Worm (Caenorhabditis elegans) whole organism, L4 larva: ENCODE measurements around the gene blos-1.

Experiments used
- T26A8.4 ChIP-seq: fragments of 200-800 bp; sonication (Bioruptor generic); IDR thresholded peaks from 2 replicates; pipeline ENCODE4 v1.3.6; 2022; ENCODE audit warnings: missing genetic modification characterization, missing compliant biosample characterization
- ZK546.5 ChIP-seq, 2 experiments: sonication (generic microtip); optimal IDR thresholded peaks; 2 replicates each; lab custom pipeline; 2017; ENCODE audit warnings: missing biosample characterization in 2 of 2, missing genetic modification characterization in 2 of 2
- aha-1 ChIP-seq: fragments of 150-350 bp; peaks from one replicate; lab custom pipeline; 2014; ENCODE audit warnings: missing biosample characterization, missing genetic modification characterization
- ama-1 ChIP-seq: fragments of 150-350 bp; optimal IDR thresholded peaks from 2 replicates; lab custom pipeline; 2014; ENCODE audit warnings: inconsistent platforms, mixed read lengths
- arid-1 ChIP-seq: fragments of 200-800 bp; sonication (Bioruptor generic); conservative IDR thresholded peaks from 2 replicates; pipeline ENCODE4 v1.3.6; 2022; ENCODE audit warnings: missing genetic modification reagents, missing genetic modification characterization, missing compliant biosample characterization
- attf-4 ChIP-seq: sonication (generic microtip); optimal IDR thresholded peaks from 3 replicates; lab custom pipeline; 2017; ENCODE audit warnings: missing biosample characterization, missing genetic modification characterization
- ceh-32 ChIP-seq: sonication (generic microtip); optimal IDR thresholded peaks from 2 replicates; lab custom pipeline; 2016; ENCODE audit warnings: mild to moderate bottlenecking, missing genetic modification characterization, missing compliant biosample characterization; ENCODE audit not compliant: poor library complexity
- ceh-44 ChIP-seq: fragments of 200-800 bp; sonication (Bioruptor generic); IDR thresholded peaks from 2 replicates; pipeline ENCODE4 v1.3.6; 2022; ENCODE audit warnings: missing genetic modification reagents, missing genetic modification characterization, missing compliant biosample characterization
- ceh-62 ChIP-seq: sonication (generic microtip); optimal IDR thresholded peaks from 2 replicates; lab custom pipeline; 2017; ENCODE audit warnings: missing biosample characterization, missing genetic modification characterization
- ces-1 ChIP-seq: fragments of 150-350 bp; sonication (generic microtip); optimal IDR thresholded peaks from 4 replicates; lab custom pipeline; 2014; ENCODE audit warnings: missing biosample characterization, missing genetic modification reagents, missing genetic modification characterization
- ctbp-1 ChIP-seq: fragments of 200-800 bp; sonication (Bioruptor generic); IDR thresholded peaks from 2 replicates; pipeline ENCODE4 v1.3.6; 2022; ENCODE audit warnings: missing genetic modification reagents, missing genetic modification characterization, missing compliant biosample characterization
- daf-12 ChIP-seq: fragments of 150-350 bp; optimal IDR thresholded peaks from 2 replicates; lab custom pipeline; 2014; ENCODE audit warnings: missing biosample characterization, missing genetic modification reagents, missing genetic modification characterization
- dpl-1 ChIP-seq: fragments of 150-350 bp; optimal IDR thresholded peaks from 2 replicates; lab custom pipeline; 2014; ENCODE audit warnings: missing biosample characterization, missing genetic modification reagents, missing genetic modification characterization
- egl-43 ChIP-seq: fragments of 200-800 bp; sonication (Bioruptor generic); IDR thresholded peaks from 2 replicates; pipeline ENCODE4 v1.3.6; 2022; ENCODE audit warnings: missing genetic modification reagents, missing genetic modification characterization, missing compliant biosample characterization
- fos-1 ChIP-seq: fragments of 150-350 bp; optimal IDR thresholded peaks from 2 replicates; lab custom pipeline; 2014; ENCODE audit warnings: missing biosample characterization, missing genetic modification characterization
- hif-1 ChIP-seq, 2 experiments: sonication (generic microtip); optimal IDR thresholded peaks; 2 replicates each; lab custom pipeline; 2016 to 2017; ENCODE audit warnings: missing compliant biosample characterization in 2 of 2, missing genetic modification characterization in 2 of 2, missing genetic modification reagents in 2 of 2, missing genotype in 2 of 2, mild to moderate bottlenecking in 1 of 2
- hlh-11 ChIP-seq: fragments of 200-800 bp; sonication (Bioruptor generic); optimal IDR thresholded peaks from 2 replicates; lab custom pipeline; 2018; ENCODE audit warnings: mild to moderate bottlenecking, missing genetic modification characterization, missing compliant biosample characterization
- hmg-1.1 ChIP-seq: fragments of 200-800 bp; sonication (Bioruptor generic); IDR thresholded peaks from 2 replicates; pipeline ENCODE4 v1.3.6; 2022; ENCODE audit warnings: missing genetic modification reagents, missing genetic modification characterization, missing compliant biosample characterization
- jun-1 ChIP-seq: fragments of 150-350 bp; optimal IDR thresholded peaks from 2 replicates; lab custom pipeline; 2014; ENCODE audit warnings: missing biosample characterization, missing genetic modification reagents, missing genetic modification characterization
- lin-38 ChIP-seq: fragments of 200-800 bp; sonication (Bioruptor generic); IDR thresholded peaks from 2 replicates; pipeline ENCODE4 v1.3.6; 2022; ENCODE audit warnings: missing genetic modification reagents, missing genetic modification characterization, missing compliant biosample characterization
- lir-3 ChIP-seq: sonication (generic microtip); optimal IDR thresholded peaks from 2 replicates; lab custom pipeline; 2016; ENCODE audit warnings: mild to moderate bottlenecking, missing genetic modification characterization, missing compliant biosample characterization
- lsy-2 ChIP-seq, 2 experiments: fragments of 150-350 bp in 1 of 2; sonication (generic microtip) in 1 of 2; optimal IDR thresholded peaks; 2 replicates each; lab custom pipeline; 2014 to 2017; ENCODE audit warnings: missing biosample characterization in 2 of 2, missing genetic modification characterization in 2 of 2
- madf-5 ChIP-seq, 2 experiments: fragments of 200-800 bp; sonication (Bioruptor generic); IDR thresholded peaks; 2 replicates each; pipeline ENCODE4 v1.3.6; 2022; ENCODE audit warnings: missing compliant biosample characterization in 2 of 2, missing genetic modification characterization in 2 of 2
- madf-9 ChIP-seq: fragments of 200-800 bp; sonication (Bioruptor generic); conservative IDR thresholded peaks from 2 replicates; pipeline ENCODE4 v1.3.6; 2022; ENCODE audit warnings: missing genetic modification reagents, missing genetic modification characterization, missing compliant biosample characterization
- mes-2 ChIP-seq: sonication (generic microtip); optimal IDR thresholded peaks from 2 replicates; lab custom pipeline; 2016; ENCODE audit warnings: missing genotype, mild to moderate bottlenecking, missing genetic modification characterization, missing compliant biosample characterization; ENCODE audit not compliant: poor library complexity, severe bottlenecking
- mxl-2 ChIP-seq: fragments of 200-800 bp; sonication (Bioruptor generic); conservative IDR thresholded peaks from 2 replicates; pipeline ENCODE4 v1.3.6; 2022; ENCODE audit warnings: missing genetic modification reagents, missing genetic modification characterization, missing compliant biosample characterization
- mxl-3 ChIP-seq: fragments of 200-800 bp; sonication (Bioruptor generic); optimal IDR thresholded peaks from 2 replicates; lab custom pipeline; 2018; ENCODE audit warnings: mild to moderate bottlenecking, missing genetic modification characterization, missing compliant biosample characterization
- nhr-11 ChIP-seq: fragments of 150-350 bp; optimal IDR thresholded peaks from 2 replicates; lab custom pipeline; 2014; ENCODE audit warnings: missing biosample characterization, missing genetic modification characterization
- nhr-25 ChIP-seq: sonication (generic microtip); optimal IDR thresholded peaks from 2 replicates; lab custom pipeline; 2017; ENCODE audit warnings: missing genetic modification characterization, mild to moderate bottlenecking, missing compliant biosample characterization, antibody characterized with exemption, moderate library complexity, borderline replicate concordance; ENCODE audit not compliant: insufficient read depth
- nhr-28 ChIP-seq: fragments of 150-350 bp; optimal IDR thresholded peaks from 2 replicates; lab custom pipeline; 2014; ENCODE audit warnings: missing biosample characterization, missing genetic modification characterization
- nhr-41 ChIP-seq: fragments of 200-800 bp; sonication (Bioruptor generic); IDR thresholded peaks from 2 replicates; pipeline ENCODE4 v1.3.6; 2022; ENCODE audit warnings: missing genetic modification reagents, missing genetic modification characterization, missing compliant biosample characterization
- nhr-6 ChIP-seq: fragments of 150-350 bp; optimal IDR thresholded peaks from 2 replicates; lab custom pipeline; 2014; ENCODE audit warnings: missing biosample characterization, missing genetic modification characterization
- nhr-76 ChIP-seq: fragments of 150-350 bp; optimal IDR thresholded peaks from 2 replicates; lab custom pipeline; 2014; ENCODE audit warnings: missing biosample characterization, missing genetic modification characterization
- nhr-77 ChIP-seq: fragments of 150-350 bp; optimal IDR thresholded peaks from 2 replicates; lab custom pipeline; 2014; ENCODE audit warnings: missing biosample characterization, missing genetic modification characterization
- php-3 ChIP-seq: fragments of 200-800 bp; sonication (Bioruptor generic); IDR thresholded peaks from 2 replicates; pipeline ENCODE4 v1.3.6; 2022; ENCODE audit warnings: missing genetic modification reagents, missing genetic modification characterization, missing compliant biosample characterization
- sdz-12 ChIP-seq: fragments of 200-800 bp; sonication (Bioruptor generic); optimal IDR thresholded peaks from 2 replicates; lab custom pipeline; 2018; ENCODE audit warnings: mild to moderate bottlenecking, missing genetic modification characterization, missing compliant biosample characterization
- set-16 ChIP-seq: fragments of 200-800 bp; sonication (Bioruptor generic); IDR thresholded peaks from 2 replicates; pipeline ENCODE4 v1.3.6; 2022; ENCODE audit warnings: missing genetic modification reagents, missing genetic modification characterization, missing compliant biosample characterization
- skn-1 ChIP-seq: fragments of 150-350 bp; optimal IDR thresholded peaks from 2 replicates; lab custom pipeline; 2014; ENCODE audit warnings: missing biosample characterization, missing genetic modification characterization
- snpc-4 ChIP-seq: fragments of 150-350 bp; optimal IDR thresholded peaks from 2 replicates; lab custom pipeline; 2014; ENCODE audit warnings: missing biosample characterization, missing genetic modification characterization
- spr-3 ChIP-seq: fragments of 200-800 bp; sonication (Bioruptor generic); optimal IDR thresholded peaks from 2 replicates; lab custom pipeline; 2018; ENCODE audit warnings: mild to moderate bottlenecking, missing genetic modification characterization, missing compliant biosample characterization
- unc-130 ChIP-seq: sonication (generic microtip); optimal IDR thresholded peaks from 2 replicates; lab custom pipeline; 2016; ENCODE audit warnings: missing genetic modification reagents, missing genetic modification characterization, missing compliant biosample characterization
- unc-62 ChIP-seq, 3 experiments: fragments of 150-350 bp in 1 of 3; sonication (generic microtip); optimal IDR thresholded peaks in 2 of 3; peaks in 1 of 3; 1 replicate in 1 of 3; 2 replicates in 2 of 3; lab custom pipeline; 2014 to 2017; ENCODE audit warnings: missing biosample characterization in 3 of 3, missing genetic modification characterization in 3 of 3, missing genetic modification reagents in 3 of 3, missing genotype in 1 of 3
- zag-1 ChIP-seq: fragments of 150-350 bp; optimal IDR thresholded peaks from 2 replicates; lab custom pipeline; 2014; ENCODE audit warnings: missing biosample characterization, missing genetic modification characterization
- ztf-11 ChIP-seq: fragments of 150-350 bp; optimal IDR thresholded peaks from 2 replicates; lab custom pipeline; 2014; ENCODE audit warnings: missing biosample characterization, missing genetic modification characterization

blos-1 gene

DNA sequence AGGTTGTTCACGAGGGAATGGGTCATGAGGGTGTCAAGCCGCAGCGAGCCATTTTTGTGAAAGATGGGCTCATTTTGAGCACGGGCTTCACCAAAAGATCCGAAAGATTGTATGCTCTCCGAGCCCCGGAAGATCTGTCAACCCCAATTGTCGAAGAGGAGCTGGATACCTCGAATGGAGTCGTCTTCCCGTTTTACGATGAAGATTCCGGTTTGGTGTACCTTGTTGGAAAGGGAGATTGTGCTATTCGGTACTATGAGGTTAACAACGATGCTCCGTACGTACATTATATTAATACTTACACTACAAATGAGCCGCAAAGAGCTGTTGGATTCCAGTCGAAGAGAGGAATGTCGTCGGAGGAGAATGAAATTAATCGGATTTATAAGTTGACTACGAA, 39.4 kb upstream of the blos-1 start:
- TF ChIP-seq unc-62 (GFP tag; optimal IDR thresholded peaks at IDR 0.05 in 1 of 2; lab: Kevin White, UChicago) (no peak), unc-62 (tag; optimal IDR thresholded peaks at IDR 0.05; lab: Kevin White, UChicago) (no peak), aha-1 (peak; percentile 95)

DNA sequence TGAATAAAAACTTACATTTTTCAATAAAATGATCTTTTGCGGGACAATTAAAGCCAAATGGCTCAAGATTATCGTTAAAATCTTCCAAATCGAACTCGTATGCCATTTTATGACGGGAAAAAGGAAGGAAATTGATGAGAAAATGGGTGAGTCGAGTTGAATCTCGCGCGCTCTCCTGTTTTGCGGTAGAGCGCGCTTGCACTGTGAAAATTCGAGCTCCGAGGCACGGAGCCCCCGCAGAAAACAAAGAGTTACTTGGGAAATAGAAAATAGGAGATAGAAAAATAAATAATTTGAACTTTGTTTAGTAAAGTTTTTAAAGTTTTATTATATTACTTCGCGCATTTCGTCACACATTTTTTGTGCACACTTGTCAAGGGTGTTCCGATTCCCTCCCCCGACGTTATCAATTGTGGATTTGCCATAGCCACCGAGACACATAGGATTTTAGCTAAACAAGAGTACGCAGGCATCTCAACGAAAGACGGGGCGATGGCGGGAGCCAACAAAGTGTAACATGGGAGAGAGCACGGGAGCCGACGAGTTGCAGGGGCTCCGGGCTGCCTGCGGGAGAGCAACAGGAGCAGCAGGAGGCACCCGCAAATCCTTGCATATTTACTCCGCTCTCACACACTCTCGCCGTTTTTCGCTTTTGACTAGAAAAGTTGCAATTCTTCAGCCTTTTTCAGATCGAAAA, 36.8 kb upstream of the blos-1 start, which contains the start of the genes div-1 and cor-1:
Gene div-1, minus strand, starts transcription at position 119 of the 697 bp plus-strand sequence.
Gene cor-1, plus strand, starts transcription at position 671 of the 697 bp plus-strand sequence.
- no peak for TF ChIP-seq ama-1 (lab: Kevin White, UChicago)
- no peak for TF ChIP-seq sdz-12
- TF ChIP-seq T26A8.4 (GFP tag; lab: Robert Waterston, UW) = no peak
- no peak for TF ChIP-seq mxl-3
- TF ChIP-seq nhr-41 (GFP tag; lab: Robert Waterston, UW) = no peak
- peak; percentile 12 for TF ChIP-seq nhr-28
- no peak for TF ChIP-seq spr-3 (GFP tag; lab: Kevin White, UChicago)
- no peak for TF ChIP-seq ceh-32
- TF ChIP-seq hif-1 (tag; optimal IDR thresholded peaks at IDR 0.05; lab: Kevin White, UChicago) = peak in 1 of 2 experiments; percentile 1
- TF ChIP-seq snpc-4 = no peak
- no peak for TF ChIP-seq madf-5 (GFP tag; IDR thresholded peaks at IDR 0.05; lab: Robert Waterston, UW)
- TF ChIP-seq attf-4 (tag; lab: Kevin White, UChicago) = no peak
- no peak for TF ChIP-seq ces-1 (GFP tag; lab: Kevin White, UChicago)
- peak; percentile 23 for TF ChIP-seq hlh-11 (tag; lab: Kevin White, UChicago)
- no peak for TF ChIP-seq aha-1
- TF ChIP-seq egl-43 (GFP tag; lab: Robert Waterston, UW) = peak; percentile 62; the same call in 1 of the 2 replicates
- TF ChIP-seq ztf-11 (tag; lab: Kevin White, UChicago) = no peak
- TF ChIP-seq ceh-62 (tag; lab: Kevin White, UChicago) = no peak
- peak in 1 of 2 experiments; percentile 53 for TF ChIP-seq lsy-2 (tag; optimal IDR thresholded peaks at IDR 0.05; lab: Kevin White, UChicago)
- no peak for TF ChIP-seq nhr-25 (tag; lab: Kevin White, UChicago)
- TF ChIP-seq mxl-2 (GFP tag; lab: Robert Waterston, UW) = no peak
- no peak for TF ChIP-seq daf-12 (tag; lab: Kevin White, UChicago)
- TF ChIP-seq jun-1 (tag; lab: Kevin White, UChicago) = no peak
- no peak for TF ChIP-seq ZK546.5 (tag; optimal IDR thresholded peaks at IDR 0.05; lab: Kevin White, UChicago)
- TF ChIP-seq unc-62 (GFP tag; optimal IDR thresholded peaks at IDR 0.05 in 1 of 2; lab: Kevin White, UChicago) = peak in 1 of 2 experiments; percentile 90
- no peak for TF ChIP-seq unc-62 (tag; optimal IDR thresholded peaks at IDR 0.05; lab: Kevin White, UChicago)
- no peak for TF ChIP-seq unc-130 (GFP tag; lab: Kevin White, UChicago)
- no peak for TF ChIP-seq madf-9
- TF ChIP-seq php-3 = no peak
- TF ChIP-seq zag-1 (tag; lab: Kevin White, UChicago) = no peak
- no peak for TF ChIP-seq lir-3
- TF ChIP-seq nhr-76 (tag; lab: Kevin White, UChicago) = no peak
- no peak for TF ChIP-seq skn-1 (tag; lab: Kevin White, UChicago)
- peak; percentile 93 for TF ChIP-seq lin-38 (GFP tag; lab: Robert Waterston, UW)
- no peak for TF ChIP-seq fos-1
- no peak for TF ChIP-seq arid-1
- TF ChIP-seq nhr-11 (tag; lab: Kevin White, UChicago) = no peak
- peak; percentile 75 for TF ChIP-seq set-16 (GFP tag; lab: Robert Waterston, UW)
- no peak for TF ChIP-seq ceh-44 (GFP tag; lab: Robert Waterston, UW)
- peak; percentile 73 for TF ChIP-seq mes-2 (tag; lab: Kevin White, UChicago)
- TF ChIP-seq hmg-1.1 (GFP tag; lab: Robert Waterston, UW) = no peak
- TF ChIP-seq nhr-77 (tag; lab: Kevin White, UChicago) = peak; percentile 17
- TF ChIP-seq nhr-6 = no peak
- TF ChIP-seq ctbp-1 = no peak
- peak; percentile 73 for TF ChIP-seq dpl-1
